Fruit fly (Drosophila melanogaster): Measurements from ENCODE around the gene hll.

- no peak for TF ChIP-seq insv (optimal IDR thresholded peaks at IDR 0.05)
- TF ChIP-seq h (optimal IDR thresholded peaks at IDR 0.05) = no peak
- no peak for TF ChIP-seq Sin3A (optimal IDR thresholded peaks at IDR 0.05)
- no peak for TF ChIP-seq psq (optimal IDR thresholded peaks at IDR 0.05)
- no peak for TF ChIP-seq Myc (optimal IDR thresholded peaks at IDR 0.05)
Observed at dm6 chr2L:14013478-14013877, 13.3 kb upstream of the hll start.
